Fruit fly (Drosophila melanogaster) whole organism, embryonic: ENCODE measurements around the gene wcy.

ENCODE experiments used
- Bgb ChIP-seq: fragments of 200-800 bp; sonication (Bioruptor generic); IDR thresholded peaks from 2 replicates; pipeline ENCODE4 v1.3.6; 2022; ENCODE audit warnings: missing biosample characterization, missing genetic modification characterization; ENCODE audit not compliant: partially characterized antibody
- CG10147 ChIP-seq: fragments of 200-800 bp; sonication (Bioruptor generic); optimal IDR thresholded peaks from 2 replicates; lab custom pipeline; 2019; ENCODE audit warnings: missing biosample characterization, mild to moderate bottlenecking, missing genetic modification characterization, moderate library complexity
- CG11504 ChIP-seq: fragments of 200-800 bp; sonication (Bioruptor generic); optimal IDR thresholded peaks from 3 replicates; lab custom pipeline; 2019; ENCODE audit warnings: missing biosample characterization, mild to moderate bottlenecking, missing genetic modification characterization, moderate library complexity
- CG1233 ChIP-seq: fragments of 200-800 bp; sonication (Bioruptor generic); optimal IDR thresholded peaks from 4 replicates; lab custom pipeline; 2018; ENCODE audit warnings: missing biosample characterization, mild to moderate bottlenecking, missing genetic modification characterization
- CG13894 ChIP-seq: fragments of 200-800 bp; sonication (Bioruptor generic); optimal IDR thresholded peaks from 3 replicates; lab custom pipeline; 2018; ENCODE audit warnings: missing biosample characterization, mild to moderate bottlenecking, missing genetic modification characterization, moderate library complexity
- CG14667 ChIP-seq: fragments of 200-800 bp; sonication (Bioruptor generic); IDR thresholded peaks from 2 replicates; pipeline ENCODE4 v1.3.6; 2022; ENCODE audit warnings: missing biosample characterization, missing genetic modification characterization
- CG14710 ChIP-seq: fragments of 200-800 bp; sonication (Bioruptor generic); optimal IDR thresholded peaks from 3 replicates; lab custom pipeline; 2019; ENCODE audit warnings: missing biosample characterization, mild to moderate bottlenecking, missing genetic modification characterization, moderate library complexity
- CG15269 ChIP-seq: fragments of 200-800 bp; sonication (Bioruptor generic); optimal IDR thresholded peaks from 2 replicates; lab custom pipeline; 2018; ENCODE audit warnings: missing biosample characterization, mild to moderate bottlenecking, missing genetic modification characterization, moderate library complexity
- CG15601 ChIP-seq: fragments of 200-800 bp; sonication (Bioruptor generic); optimal IDR thresholded peaks from 3 replicates; lab custom pipeline; 2019; ENCODE audit warnings: missing biosample characterization, mild to moderate bottlenecking, missing genetic modification characterization, moderate library complexity
- CG16863 ChIP-seq: fragments of 200-800 bp; sonication (Bioruptor generic); optimal IDR thresholded peaks from 3 replicates; lab custom pipeline; 2016; ENCODE audit warnings: missing biosample characterization, missing genetic modification characterization
- CG17328 ChIP-seq: fragments of 200-800 bp; sonication (Bioruptor generic); IDR thresholded peaks from 2 replicates; pipeline ENCODE4 v1.3.6; 2022; ENCODE audit warnings: missing biosample characterization, missing genetic modification characterization
- CG17385 ChIP-seq: fragments of 200-800 bp; sonication (Bioruptor generic); optimal IDR thresholded peaks from 3 replicates; lab custom pipeline; 2018; ENCODE audit warnings: missing biosample characterization, mild to moderate bottlenecking, missing genetic modification characterization
- CG17912 ChIP-seq: fragments of 200-800 bp; sonication (Bioruptor generic); optimal IDR thresholded peaks from 2 replicates; lab custom pipeline; 2018; ENCODE audit warnings: missing biosample characterization, mild to moderate bottlenecking, missing genetic modification characterization
- CG30403 ChIP-seq: fragments of 200-800 bp; sonication (Bioruptor generic); optimal IDR thresholded peaks from 3 replicates; lab custom pipeline; 2016; ENCODE audit warnings: missing biosample characterization, missing genetic modification characterization
- CG33557 ChIP-seq: fragments of 200-800 bp; sonication (Bioruptor generic); optimal IDR thresholded peaks from 2 replicates; lab custom pipeline; 2019; ENCODE audit warnings: missing biosample characterization, mild to moderate bottlenecking, missing genetic modification characterization, moderate library complexity
- CG3726 ChIP-seq: fragments of 200-800 bp; sonication (Bioruptor generic); IDR thresholded peaks from 3 replicates; pipeline ENCODE4, ENCODE4 v1.3.6; 2022; ENCODE audit warnings: missing biosample characterization, missing genetic modification characterization
- CG43689 ChIP-seq: fragments of 200-800 bp; sonication (Bioruptor generic); IDR thresholded peaks from 2 replicates; pipeline ENCODE4 v1.3.6; 2022; ENCODE audit warnings: missing biosample characterization, missing genetic modification characterization
- CG4617 ChIP-seq: fragments of 200-800 bp; sonication (Bioruptor generic); optimal IDR thresholded peaks from 3 replicates; lab custom pipeline; 2016; ENCODE audit warnings: missing biosample characterization, missing genetic modification characterization, borderline replicate concordance
- CG8290 ChIP-seq, 3 experiments: fragments of 200-800 bp; sonication (Bioruptor generic); optimal IDR thresholded peaks; 2 replicates each; lab custom pipeline; 2016 to 2019; ENCODE audit warnings: missing biosample characterization in 3 of 3, missing genetic modification characterization in 3 of 3, mild to moderate bottlenecking in 2 of 3, moderate library complexity in 1 of 3
- CG8944 ChIP-seq: fragments of 200-800 bp; sonication (Bioruptor generic); optimal IDR thresholded peaks from 3 replicates; lab custom pipeline; 2016; ENCODE audit warnings: missing biosample characterization, missing genetic modification characterization
- CG9215 ChIP-seq: fragments of 200-800 bp; sonication (Bioruptor generic); IDR thresholded peaks from 2 replicates; pipeline ENCODE4 v1.3.6; 2022; ENCODE audit warnings: missing biosample characterization, missing genetic modification characterization
- CG9932 ChIP-seq: fragments of 200-800 bp; sonication (Bioruptor generic); IDR thresholded peaks from 2 replicates; pipeline ENCODE4 v1.3.6; 2022; ENCODE audit warnings: missing biosample characterization, missing genetic modification characterization
- CTCF ChIP-seq: fragments of 200-800 bp; sonication (Bioruptor generic); optimal IDR thresholded peaks from 2 replicates; lab custom pipeline; 2017; ENCODE audit warnings: missing biosample characterization, mild to moderate bottlenecking, missing genetic modification characterization, moderate library complexity
- Dbx ChIP-seq: fragments of 200-800 bp; sonication (Bioruptor generic); IDR thresholded peaks from 3 replicates; pipeline ENCODE4 v1.3.6; 2022; ENCODE audit warnings: missing biosample characterization, missing genetic modification characterization
- Dp ChIP-seq: fragments of 200-800 bp; sonication (Bioruptor generic); optimal IDR thresholded peaks from 2 replicates; lab custom pipeline; 2018; ENCODE audit warnings: missing biosample characterization, mild to moderate bottlenecking, missing genetic modification characterization, moderate library complexity
- Lim3 ChIP-seq: fragments of 200-800 bp; sonication (Bioruptor generic); IDR thresholded peaks from 2 replicates; pipeline ENCODE4 v1.3.6; 2022; ENCODE audit warnings: missing biosample characterization, missing genetic modification characterization
- Med ChIP-seq: fragments of 200-800 bp; sonication (Bioruptor generic); peaks from one replicate; lab custom pipeline; 2016; ENCODE audit warnings: missing biosample characterization, missing genetic modification characterization, mild to moderate bottlenecking, inconsistent platforms, moderate library complexity
- Nf-YA ChIP-seq: fragments of 200-800 bp; sonication (Bioruptor generic); IDR thresholded peaks from 2 replicates; pipeline ENCODE4 v1.3.6; 2022; ENCODE audit warnings: missing biosample characterization, missing genetic modification characterization
- Pdp1 ChIP-seq, 2 experiments: fragments of 200-800 bp; sonication (Bioruptor generic); optimal IDR thresholded peaks; 3 replicates each; lab custom pipeline; 2016; ENCODE audit warnings: missing biosample characterization in 2 of 2, missing genetic modification characterization in 2 of 2, mild to moderate bottlenecking in 1 of 2, moderate library complexity in 1 of 2
- bab2 ChIP-seq: fragments of 200-800 bp; sonication (Bioruptor generic); optimal IDR thresholded peaks from 2 replicates; lab custom pipeline; 2016; ENCODE audit warnings: missing biosample characterization, missing genetic modification characterization
- bowl ChIP-seq: fragments of 200-800 bp; sonication (Bioruptor generic); IDR thresholded peaks from 2 replicates; pipeline ENCODE4 v1.3.6; 2022; ENCODE audit warnings: missing biosample characterization, missing genetic modification characterization
- chinmo ChIP-seq: fragments of 200-800 bp; sonication (Bioruptor generic); IDR thresholded peaks from 4 replicates; pipeline ENCODE4 v1.3.6; 2022; ENCODE audit warnings: missing biosample characterization, missing genetic modification characterization; ENCODE audit not compliant: partially characterized antibody
- dati ChIP-seq: fragments of 200-800 bp; sonication (Bioruptor generic); IDR thresholded peaks from 2 replicates; pipeline ENCODE4 v1.3.6; 2022; ENCODE audit warnings: missing biosample characterization, missing genetic modification characterization
- dmrt11E ChIP-seq: fragments of 200-800 bp; sonication (Bioruptor generic); optimal IDR thresholded peaks from 3 replicates; lab custom pipeline; 2018; ENCODE audit warnings: missing biosample characterization, mild to moderate bottlenecking, missing genetic modification characterization, moderate library complexity
- gsb ChIP-seq: fragments of 200-800 bp; sonication (Bioruptor generic); IDR thresholded peaks from 2 replicates; pipeline ENCODE4 v1.3.6; 2022; ENCODE audit warnings: missing biosample characterization, missing genetic modification characterization
- ham ChIP-seq: fragments of 200-800 bp; sonication (Bioruptor generic); IDR thresholded peaks from 2 replicates; pipeline ENCODE4 v1.3.6; 2022; ENCODE audit warnings: missing biosample characterization, missing genetic modification characterization
- hbn ChIP-seq: fragments of 200-800 bp; sonication (Bioruptor generic); IDR thresholded peaks from 2 replicates; pipeline ENCODE4 v1.3.6; 2022; ENCODE audit warnings: missing biosample characterization, missing genetic modification characterization; ENCODE audit not compliant: partially characterized antibody
- her ChIP-seq: fragments of 200-800 bp; sonication (Bioruptor generic); optimal IDR thresholded peaks from 2 replicates; lab custom pipeline; 2016; ENCODE audit warnings: missing biosample characterization, missing genetic modification characterization
- lilli ChIP-seq: fragments of 200-800 bp; sonication (Bioruptor generic); optimal IDR thresholded peaks from 3 replicates; lab custom pipeline; 2016; ENCODE audit warnings: missing biosample characterization, missing genetic modification characterization
- nom ChIP-seq: fragments of 200-800 bp; sonication (Bioruptor generic); optimal IDR thresholded peaks from 2 replicates; lab custom pipeline; 2017; ENCODE audit warnings: missing biosample characterization, missing genetic modification characterization, mild to moderate bottlenecking, moderate library complexity, missing genetic modification reagents
- pfk ChIP-seq: fragments of 200-800 bp; sonication (Bioruptor generic); optimal IDR thresholded peaks from 2 replicates; lab custom pipeline; 2018; ENCODE audit warnings: missing biosample characterization, mild to moderate bottlenecking, missing genetic modification characterization, moderate library complexity
- phol ChIP-seq: fragments of 200-800 bp; sonication (Bioruptor generic); optimal IDR thresholded peaks from 3 replicates; lab custom pipeline; 2018; ENCODE audit warnings: missing biosample characterization, mild to moderate bottlenecking, missing genetic modification characterization, moderate library complexity
- rib ChIP-seq: fragments of 200-800 bp; sonication (Bioruptor generic); IDR thresholded peaks from 2 replicates; pipeline ENCODE4 v1.3.6; 2022; ENCODE audit warnings: missing biosample characterization, missing genetic modification characterization
- shn ChIP-seq: fragments of 200-800 bp; sonication (Bioruptor generic); optimal IDR thresholded peaks from 3 replicates; lab custom pipeline; 2016; ENCODE audit warnings: missing biosample characterization, missing genetic modification characterization
- sqz ChIP-seq: fragments of 200-800 bp; sonication (Bioruptor generic); optimal IDR thresholded peaks from 3 replicates; lab custom pipeline; 2018; ENCODE audit warnings: missing biosample characterization, mild to moderate bottlenecking, missing genetic modification characterization
- tio ChIP-seq: fragments of 200-800 bp; sonication (Bioruptor generic); optimal IDR thresholded peaks from 2 replicates; lab custom pipeline; 2017; ENCODE audit warnings: missing biosample characterization, missing genetic modification characterization, inconsistent platforms
- vfl ChIP-seq: fragments of 200-800 bp; sonication (Bioruptor generic); optimal IDR thresholded peaks from 2 replicates; lab custom pipeline; 2016; ENCODE audit warnings: missing biosample characterization, missing genetic modification characterization
- vnd ChIP-seq: fragments of 200-800 bp; sonication (Bioruptor generic); IDR thresholded peaks from 3 replicates; pipeline ENCODE4 v1.3.6; 2022; ENCODE audit warnings: missing biosample characterization, missing genetic modification characterization; ENCODE audit not compliant: partially characterized antibody
- z ChIP-seq: fragments of 200-800 bp; sonication (Bioruptor generic); IDR thresholded peaks from 3 replicates; pipeline ENCODE4 v1.3.6; 2022; ENCODE audit warnings: missing biosample characterization, missing genetic modification characterization

Gene wcy

DNA sequence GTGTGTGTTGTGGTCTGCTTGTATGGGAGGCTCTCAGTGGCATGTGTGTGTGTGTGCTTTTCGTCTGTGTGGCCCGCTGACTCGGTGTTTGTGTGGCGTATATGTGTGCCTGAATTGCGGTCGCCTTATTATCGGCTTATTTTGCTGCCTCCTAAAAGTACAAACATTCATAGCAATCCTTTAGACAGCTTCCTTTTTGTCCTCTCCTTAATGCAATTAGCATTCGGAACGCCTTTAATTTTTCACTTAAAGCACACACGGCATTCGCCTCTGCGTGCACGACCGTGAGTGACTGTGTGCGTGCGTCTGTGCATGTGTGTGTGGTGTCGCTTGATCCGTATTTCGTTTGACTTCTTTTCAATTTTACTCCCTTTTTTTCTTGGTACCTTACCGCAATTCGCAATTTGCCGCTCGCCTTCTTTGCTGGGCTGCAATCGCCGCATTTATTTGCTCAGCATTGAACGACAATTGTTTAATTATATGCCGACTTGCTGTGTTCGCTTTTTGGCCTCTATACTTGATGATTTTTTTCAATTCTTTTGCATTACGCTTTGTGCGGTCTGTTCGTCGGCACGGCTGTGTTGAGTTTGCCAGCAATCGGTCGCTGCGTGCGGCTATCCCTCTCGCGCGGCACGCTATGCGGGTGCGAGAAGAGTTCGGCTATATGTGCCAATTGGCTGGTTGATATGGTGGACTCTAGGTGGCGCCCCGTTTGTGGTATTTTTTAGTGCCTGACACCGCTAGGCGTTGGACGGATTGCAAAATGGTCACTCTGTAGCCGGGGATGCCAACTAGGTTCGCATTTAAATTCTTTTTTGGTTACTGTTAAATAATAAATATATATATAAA lies at the start of gene wcy (continued):
- TF ChIP-seq Pdp1 (GFP tag; optimal IDR thresholded peaks at IDR 0.05; lab: Kevin White, UChicago): peak; percentile 7 to 56
- TF ChIP-seq CG14710: no peak
- TF ChIP-seq CG11504: no peak
- no peak for TF ChIP-seq Nf-YA (GFP tag; lab: Robert Waterston, UW)
- peak; percentile 32 for TF ChIP-seq lilli (GFP tag; lab: Kevin White, UChicago)
- peak; percentile 40; the same call in 1 of the 2 replicates for TF ChIP-seq CG17328 (GFP tag; lab: Robert Waterston, UW)
- peak; percentile 97 for TF ChIP-seq CTCF (GFP tag; lab: Kevin White, UChicago)
- TF ChIP-seq CG9932 (GFP tag; lab: Robert Waterston, UW): peak; percentile 40; the same call in 1 of the 2 replicates
- TF ChIP-seq nom (GFP tag; lab: Kevin White, UChicago): peak; percentile 26
- peak; percentile 60 for TF ChIP-seq Bgb (GFP tag; lab: Robert Waterston, UW)
- TF ChIP-seq dati (GFP tag; lab: Robert Waterston, UW): no peak
- 0 out of 3 replicates have a peak, but pooled peaks have one; percentile 15 for TF ChIP-seq vnd
- 0 out of 3 replicates have a peak, but pooled peaks have one; percentile 50 for TF ChIP-seq Dbx (GFP tag; lab: Robert Waterston, UW)
- TF ChIP-seq CG4617 (GFP tag; lab: Kevin White, UChicago): peak; percentile 13
- TF ChIP-seq vfl (GFP tag; lab: Kevin White, UChicago): no peak
- peak; percentile 2 for TF ChIP-seq CG30403
- peak; percentile 51 for TF ChIP-seq Dp (GFP tag; lab: Kevin White, UChicago)
- peak; percentile 92 for TF ChIP-seq Med (GFP tag; lab: Kevin White, UChicago)
- no peak for TF ChIP-seq rib (GFP tag; lab: Robert Waterston, UW)
- no peak for TF ChIP-seq CG9215
- TF ChIP-seq Lim3 (GFP tag; lab: Robert Waterston, UW): no peak
- 0 out of 4 replicates have a peak, but pooled peaks have one; percentile 51 for TF ChIP-seq chinmo (GFP tag; lab: Robert Waterston, UW)
- TF ChIP-seq CG1233: no peak
- no peak for TF ChIP-seq CG33557
- TF ChIP-seq CG16863 (GFP tag; lab: Kevin White, UChicago): no peak
- TF ChIP-seq gsb: no peak
- TF ChIP-seq tio (GFP tag; lab: Kevin White, UChicago): no peak
- TF ChIP-seq shn: no peak
- no peak for TF ChIP-seq CG10147 (GFP tag; lab: Kevin White, UChicago)
- peak; percentile 38 for TF ChIP-seq phol (tag; lab: Kevin White, UChicago)
- no peak for TF ChIP-seq CG15269 (tag; lab: Kevin White, UChicago)
- TF ChIP-seq hbn: no peak; the same call in 1 of the 2 replicates
- no peak for TF ChIP-seq CG43689 (GFP tag; lab: Robert Waterston, UW)
- TF ChIP-seq her (GFP tag; lab: Kevin White, UChicago): peak; percentile 53
- TF ChIP-seq dmrt11E (tag; lab: Kevin White, UChicago): no peak
- TF ChIP-seq pfk (GFP tag; lab: Kevin White, UChicago): no peak
- no peak for TF ChIP-seq CG14667 (GFP tag; lab: Robert Waterston, UW)
- no peak for TF ChIP-seq bowl (GFP tag; lab: Robert Waterston, UW)
- no peak for TF ChIP-seq CG8944 (GFP tag; lab: Kevin White, UChicago)
- TF ChIP-seq CG15601: no peak
- TF ChIP-seq ham (GFP tag; lab: Robert Waterston, UW): no peak
- no peak for TF ChIP-seq CG3726 (GFP tag; lab: Robert Waterston, UW)
- peak; percentile 67 for TF ChIP-seq CG17912 (GFP tag; lab: Kevin White, UChicago)
- no peak for TF ChIP-seq z
- peak; percentile 40 for TF ChIP-seq CG17385 (GFP tag; lab: Kevin White, UChicago)
- TF ChIP-seq bab2 (GFP tag; lab: Kevin White, UChicago): no peak
- TF ChIP-seq CG8290 (GFP tag; optimal IDR thresholded peaks at IDR 0.05; lab: Kevin White, UChicago): no peak
- TF ChIP-seq CG8290 (tag; optimal IDR thresholded peaks at IDR 0.05; lab: Kevin White, UChicago): no peak
- peak; percentile 76 for TF ChIP-seq sqz (GFP tag; lab: Kevin White, UChicago)
- TF ChIP-seq CG13894 (tag; lab: Kevin White, UChicago): no peak
